Fruit fly (Drosophila melanogaster) whole organism, embryonic: Measurements from ENCODE around the gene Aasdh.

Experiments used
- Abd-B ChIP-seq: fragments of 200-800 bp; sonication (Bioruptor generic); optimal IDR thresholded peaks from 2 replicates; lab custom pipeline; 2018; ENCODE audit warnings: missing biosample characterization, mild to moderate bottlenecking, missing genetic modification characterization, moderate library complexity
- CG11456 ChIP-seq: fragments of 200-800 bp; sonication (Bioruptor generic); IDR thresholded peaks from 3 replicates; pipeline ENCODE4 v1.3.6; 2022; ENCODE audit warnings: missing biosample characterization, missing genetic modification characterization
- CG12071 ChIP-seq: fragments of 200-800 bp; sonication (Bioruptor generic); optimal IDR thresholded peaks from 3 replicates; lab custom pipeline; 2018; ENCODE audit warnings: missing biosample characterization, mild to moderate bottlenecking, missing genetic modification characterization
- CG12744 ChIP-seq: fragments of 200-800 bp; sonication (Bioruptor generic); optimal IDR thresholded peaks from 2 replicates; lab custom pipeline; 2016; ENCODE audit warnings: missing biosample characterization, missing genetic modification characterization
- CG13424 ChIP-seq: fragments of 200-800 bp; sonication (Bioruptor generic); optimal IDR thresholded peaks from 2 replicates; lab custom pipeline; 2019; ENCODE audit warnings: missing biosample characterization, mild to moderate bottlenecking, missing genetic modification characterization, moderate library complexity
- CG13775 ChIP-seq: fragments of 200-800 bp; sonication (Bioruptor generic); optimal IDR thresholded peaks from 3 replicates; lab custom pipeline; 2017; ENCODE audit warnings: missing biosample characterization, mild to moderate bottlenecking, missing genetic modification characterization
- CG13894 ChIP-seq: fragments of 200-800 bp; sonication (Bioruptor generic); optimal IDR thresholded peaks from 3 replicates; lab custom pipeline; 2018; ENCODE audit warnings: missing biosample characterization, mild to moderate bottlenecking, missing genetic modification characterization, moderate library complexity
- CG14860 ChIP-seq: fragments of 200-800 bp; sonication (Bioruptor generic); IDR thresholded peaks from 3 replicates; pipeline ENCODE4 v1.3.6; 2022; ENCODE audit warnings: missing biosample characterization, missing genetic modification characterization; ENCODE audit not compliant: partially characterized antibody
- CG15073 ChIP-seq: fragments of 200-800 bp; sonication (Bioruptor generic); optimal IDR thresholded peaks from 2 replicates; lab custom pipeline; 2016; ENCODE audit warnings: missing biosample characterization, missing genetic modification characterization
- CG2199 ChIP-seq: fragments of 200-800 bp; sonication (Bioruptor generic); IDR thresholded peaks from 3 replicates; pipeline ENCODE4 v1.3.6; 2022; ENCODE audit warnings: missing biosample characterization, missing genetic modification characterization
- CG9437 ChIP-seq: fragments of 200-800 bp; sonication (Bioruptor generic); optimal IDR thresholded peaks from 2 replicates; lab custom pipeline; 2018; ENCODE audit warnings: missing biosample characterization, mild to moderate bottlenecking, missing genetic modification characterization
- CG9932 ChIP-seq: fragments of 200-800 bp; sonication (Bioruptor generic); IDR thresholded peaks from 2 replicates; pipeline ENCODE4 v1.3.6; 2022; ENCODE audit warnings: missing biosample characterization, missing genetic modification characterization
- D ChIP-seq, 2 experiments: fragments of 200-800 bp in 1 of 2; fragments of >200 bp in 1 of 2; sonication (Bioruptor generic) in 1 of 2; optimal IDR thresholded peaks; 2 replicates in 1 of 2; 3 replicates in 1 of 2; lab custom pipeline; 2017; ENCODE audit warnings: mild to moderate bottlenecking in 1 of 2, missing biosample characterization in 1 of 2, missing genetic modification characterization in 1 of 2, missing genetic modification reagents in 1 of 2
- Deaf1 ChIP-seq: fragments of 200-800 bp; optimal IDR thresholded peaks from 3 replicates; lab custom pipeline; 2019; ENCODE audit warnings: missing biosample characterization, mild to moderate bottlenecking, missing genetic modification characterization, moderate library complexity
- Ets65A ChIP-seq: fragments of 200-800 bp; sonication (Bioruptor generic); peaks from one replicate; lab custom pipeline; 2016; ENCODE audit warnings: missing biosample characterization, missing genetic modification characterization
- GATAe ChIP-seq: fragments of 200-800 bp; sonication (Bioruptor generic); conservative IDR thresholded peaks from 2 replicates; pipeline ENCODE4 v1.3.6; 2022; ENCODE audit warnings: missing biosample characterization, missing genetic modification characterization
- MTF-1 ChIP-seq: fragments of 200-800 bp; sonication (Bioruptor generic); optimal IDR thresholded peaks from 2 replicates; lab custom pipeline; 2018; ENCODE audit warnings: missing biosample characterization, mild to moderate bottlenecking, missing genetic modification characterization, borderline replicate concordance
- Med ChIP-seq: fragments of 200-800 bp; sonication (Bioruptor generic); peaks from one replicate; lab custom pipeline; 2016; ENCODE audit warnings: missing biosample characterization, missing genetic modification characterization, mild to moderate bottlenecking, inconsistent platforms, moderate library complexity
- NFAT ChIP-seq: fragments of 200-800 bp; sonication (Bioruptor generic); IDR thresholded peaks from 2 replicates; pipeline ENCODE4 v1.3.6; 2022; ENCODE audit warnings: missing biosample characterization, missing genetic modification characterization
- NfI ChIP-seq: fragments of 200-800 bp; sonication (Bioruptor generic); optimal IDR thresholded peaks from 3 replicates; lab custom pipeline; 2018; ENCODE audit warnings: missing biosample characterization, mild to moderate bottlenecking, missing genetic modification characterization, moderate library complexity
- Ptx1 ChIP-seq: fragments of 200-800 bp; sonication (Bioruptor generic); IDR thresholded peaks from 2 replicates; pipeline ENCODE4 v1.3.6; 2022; ENCODE audit warnings: missing biosample characterization, missing genetic modification characterization
- Rfx ChIP-seq: fragments of 200-800 bp; sonication (Bioruptor generic); IDR thresholded peaks from 2 replicates; pipeline ENCODE4 v1.3.6; 2022; ENCODE audit warnings: missing biosample characterization, missing genetic modification characterization
- Trl ChIP-seq, 3 experiments: fragments of >200 bp in 2 of 3; fragments of 200-800 bp in 1 of 3; sonication (Bioruptor generic) in 1 of 3; optimal IDR thresholded peaks; 2 replicates in 1 of 3; 3 replicates in 2 of 3; lab custom pipeline; 2016 to 2017; ENCODE audit warnings: missing biosample characterization in 1 of 3, missing genetic modification characterization in 1 of 3
- amos ChIP-seq: fragments of 200-800 bp; sonication (Bioruptor generic); IDR thresholded peaks from 2 replicates; pipeline ENCODE4 v1.3.6; 2022; ENCODE audit warnings: missing biosample characterization, missing genetic modification characterization; ENCODE audit not compliant: partially characterized antibody
- ap ChIP-seq: fragments of 200-800 bp; sonication (Bioruptor generic); IDR thresholded peaks from 2 replicates; pipeline ENCODE4 v1.3.6; 2022; ENCODE audit warnings: missing biosample characterization, missing genetic modification characterization
- caup ChIP-seq: fragments of 200-800 bp; sonication (Bioruptor generic); optimal IDR thresholded peaks from 3 replicates; lab custom pipeline; 2017; ENCODE audit warnings: missing biosample characterization, mild to moderate bottlenecking, missing genetic modification characterization, moderate library complexity; ENCODE audit not compliant: severe bottlenecking
- cwo ChIP-seq: fragments of 200-800 bp; sonication (Bioruptor generic); optimal IDR thresholded peaks from 3 replicates; lab custom pipeline; 2017; ENCODE audit warnings: missing biosample characterization, missing genetic modification characterization, mild to moderate bottlenecking, moderate library complexity, missing genetic modification reagents
- ind ChIP-seq: fragments of 200-800 bp; sonication (Bioruptor generic); optimal IDR thresholded peaks from 3 replicates; lab custom pipeline; 2016; ENCODE audit warnings: missing biosample characterization, missing genetic modification characterization
- nerfin-1 ChIP-seq: fragments of 200-800 bp; sonication (Bioruptor generic); optimal IDR thresholded peaks from 3 replicates; lab custom pipeline; 2019; ENCODE audit warnings: missing biosample characterization, mild to moderate bottlenecking, missing genetic modification characterization, moderate library complexity
- odd ChIP-seq: fragments of 200-800 bp; sonication (Bioruptor generic); optimal IDR thresholded peaks from 2 replicates; lab custom pipeline; 2017; ENCODE audit warnings: missing biosample characterization, mild to moderate bottlenecking, missing genetic modification characterization
- pho ChIP-seq: fragments of 200-800 bp; sonication (Bioruptor generic); optimal IDR thresholded peaks from 2 replicates; lab custom pipeline; 2016; ENCODE audit warnings: missing biosample characterization, missing genetic modification characterization
- pros ChIP-seq: fragments of 200-800 bp; sonication (Bioruptor generic); optimal IDR thresholded peaks from 3 replicates; lab custom pipeline; 2019; ENCODE audit warnings: missing biosample characterization, mild to moderate bottlenecking, missing genetic modification characterization, moderate library complexity
- psq ChIP-seq: fragments of 200-800 bp; sonication (Bioruptor generic); optimal IDR thresholded peaks from 2 replicates; lab custom pipeline; 2017; ENCODE audit warnings: missing biosample characterization, missing genetic modification characterization
- sens ChIP-seq: fragments of 200-800 bp; sonication (Bioruptor generic); peaks from one replicate; lab custom pipeline; 2016; ENCODE audit warnings: missing biosample characterization, missing genetic modification characterization
- seq ChIP-seq: fragments of 200-800 bp; sonication (Bioruptor generic); IDR thresholded peaks from 2 replicates; pipeline ENCODE4 v1.3.6; 2022; ENCODE audit warnings: missing biosample characterization, missing genetic modification characterization
- sna ChIP-seq: fragments of 200-800 bp; sonication (Bioruptor generic); IDR thresholded peaks from 2 replicates; pipeline ENCODE4 v1.3.6; 2022; ENCODE audit warnings: missing biosample characterization, missing genetic modification characterization; ENCODE audit not compliant: partially characterized antibody
- sob ChIP-seq: fragments of 200-800 bp; sonication (Bioruptor generic); IDR thresholded peaks from 2 replicates; pipeline ENCODE4 v1.3.6; 2022; ENCODE audit warnings: missing biosample characterization, missing genetic modification characterization
- tgo ChIP-seq: fragments of 200-800 bp; sonication (Bioruptor generic); IDR thresholded peaks from 3 replicates; pipeline ENCODE4 v1.3.6; 2022; ENCODE audit warnings: missing biosample characterization, missing genetic modification characterization
- trem ChIP-seq: fragments of 200-800 bp; optimal IDR thresholded peaks from 3 replicates; lab custom pipeline; 2019; ENCODE audit warnings: missing biosample characterization, mild to moderate bottlenecking, missing genetic modification characterization, moderate library complexity
- z ChIP-seq: fragments of 200-800 bp; sonication (Bioruptor generic); IDR thresholded peaks from 3 replicates; pipeline ENCODE4 v1.3.6; 2022; ENCODE audit warnings: missing biosample characterization, missing genetic modification characterization

Aasdh gene

DNA sequence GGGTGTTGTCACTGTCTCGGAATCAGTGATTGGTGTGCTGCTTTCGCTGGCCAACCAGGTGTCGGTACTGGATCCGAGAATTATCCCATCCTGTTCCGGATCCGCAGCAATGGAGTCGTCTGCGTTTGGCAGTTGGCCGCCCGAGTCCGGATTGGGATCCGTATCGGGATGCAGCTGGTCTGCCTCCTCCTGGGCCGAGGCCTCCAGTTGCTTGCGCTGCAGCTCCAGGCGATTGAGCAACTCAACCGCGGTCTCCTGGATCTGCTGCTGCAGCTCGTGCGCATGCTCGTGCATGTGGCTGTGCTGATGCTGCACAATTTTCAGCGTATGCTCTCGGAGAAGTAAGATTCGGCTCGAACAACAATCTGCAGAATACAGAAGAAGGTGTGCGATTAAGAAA is 17.2 kb downstream of the Aasdh start (continued):
- TF ChIP-seq CG13775 (GFP tag; lab: Kevin White, UChicago) (no peak), caup (GFP tag; lab: Kevin White, UChicago) (no peak), cwo (GFP tag; lab: Kevin White, UChicago) (no peak), CG13424 (no peak), sna (GFP tag; lab: Robert Waterston, UW) (no peak), Ets65A (GFP tag; lab: Kevin White, UChicago) (peak; percentile 91), sob (GFP tag; lab: Robert Waterston, UW) (0 out of 2 replicates have a peak, but pooled peaks have one; percentile 12)

DNA sequence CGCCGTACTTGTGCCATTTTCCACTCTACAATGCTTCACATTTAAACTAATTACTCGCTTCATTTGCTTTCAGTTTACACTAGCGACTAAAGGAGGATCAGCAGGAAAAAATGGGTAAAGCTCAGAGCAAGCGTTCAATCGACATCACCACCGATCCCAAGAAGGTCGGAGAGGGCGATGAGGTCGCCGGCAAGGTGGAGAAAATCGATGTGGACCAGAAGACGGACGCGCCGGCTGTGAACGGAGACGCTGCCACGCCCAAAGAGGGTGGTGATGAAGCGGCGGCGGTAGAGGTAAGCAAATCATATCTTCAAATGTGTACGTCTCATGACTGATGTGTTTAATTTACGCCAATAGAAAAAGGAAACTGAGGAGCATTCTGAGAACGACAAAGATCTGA is 22.6 kb downstream of the Aasdh start:
- TF ChIP-seq Med (GFP tag; lab: Kevin White, UChicago): peak; percentile 63
- TF ChIP-seq ind (GFP tag; lab: Kevin White, UChicago): no peak
- no peak for TF ChIP-seq pho
- TF ChIP-seq NfI (GFP tag; lab: Kevin White, UChicago): no peak

DNA sequence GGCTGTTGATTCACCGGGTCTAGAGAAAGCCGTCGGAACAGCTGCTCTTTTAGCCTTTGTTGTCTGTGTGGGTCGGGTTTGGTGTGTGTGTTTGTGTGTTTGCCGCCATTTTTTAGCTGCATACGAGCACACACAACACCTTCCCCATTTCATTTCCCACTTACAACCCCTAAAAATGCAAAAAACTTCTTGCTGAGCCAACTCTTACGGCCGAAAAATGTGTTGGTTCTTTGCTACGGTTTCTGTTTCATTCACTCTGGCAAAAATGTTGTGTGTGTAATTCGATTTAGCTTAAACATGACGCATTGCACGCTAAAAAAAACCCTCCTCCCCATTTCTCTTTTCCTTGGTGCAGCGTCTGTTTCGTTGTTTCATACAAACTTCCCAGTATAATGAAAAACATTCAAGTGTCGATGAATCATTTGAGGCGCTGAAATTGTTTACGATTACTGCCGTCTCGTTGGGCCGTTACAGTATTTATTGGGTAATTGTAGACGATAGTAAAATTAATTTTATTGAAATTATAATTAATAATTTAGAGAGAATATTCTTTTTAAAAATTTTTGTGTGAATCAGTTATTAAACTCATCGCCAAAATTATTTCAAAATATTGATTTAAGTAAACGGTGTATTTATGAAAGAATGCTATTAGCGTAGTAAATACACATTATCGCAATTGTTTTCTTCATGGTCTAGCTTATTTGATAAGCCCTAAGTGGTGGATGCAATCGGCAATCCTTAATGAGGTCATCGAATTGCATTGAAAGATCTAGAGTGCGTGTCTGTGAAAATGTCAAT is 23.2 kb downstream of the Aasdh start:
- no peak for TF ChIP-seq tgo (GFP tag; lab: Robert Waterston, UW)
- no peak for TF ChIP-seq GATAe (GFP tag; lab: Robert Waterston, UW)
- TF ChIP-seq pros: peak; percentile 60
- TF ChIP-seq amos (GFP tag; lab: Robert Waterston, UW): no peak
- 0 out of 3 replicates have a peak, but pooled peaks have one; percentile 21 for TF ChIP-seq CG11456 (GFP tag; lab: Robert Waterston, UW)
- 0 out of 3 replicates have a peak, but pooled peaks have one; percentile 39 for TF ChIP-seq CG2199 (GFP tag; lab: Robert Waterston, UW)

DNA sequence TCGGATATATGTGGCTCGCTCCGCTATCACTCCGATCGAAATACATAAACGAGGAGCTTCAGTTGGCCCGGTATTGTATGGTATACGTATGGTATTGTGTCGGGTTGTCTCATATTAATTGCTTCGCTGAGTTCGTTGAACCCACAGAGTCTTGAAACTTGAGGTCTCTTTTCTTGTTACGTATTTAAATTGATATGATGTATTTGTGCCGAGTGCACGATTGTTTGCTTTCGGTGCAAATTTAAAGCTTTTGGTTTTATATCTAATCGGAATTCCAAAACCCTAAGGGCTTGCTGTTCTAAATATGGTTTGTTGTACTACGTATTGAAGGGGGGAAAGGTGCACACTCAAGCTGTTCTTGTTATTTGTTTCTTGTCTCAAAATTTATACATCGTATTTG is 24.2 kb downstream of the Aasdh start:
- TF ChIP-seq CG12744: no peak
- TF ChIP-seq Med (GFP tag; lab: Kevin White, UChicago): peak; percentile 31
- no peak for TF ChIP-seq MTF-1
- no peak for TF ChIP-seq Ptx1 (GFP tag; lab: Robert Waterston, UW)
- TF ChIP-seq sens (GFP tag; lab: Kevin White, UChicago): peak; percentile 12
- TF ChIP-seq Abd-B (GFP tag; lab: Kevin White, UChicago): no peak
- TF ChIP-seq Trl (optimal IDR thresholded peaks at IDR 0.05; lab: Kevin White, UChicago): peak in 1 of 2 experiments; percentile 15
- TF ChIP-seq Trl (GFP tag; optimal IDR thresholded peaks at IDR 0.05; lab: Kevin White, UChicago): no peak

DNA sequence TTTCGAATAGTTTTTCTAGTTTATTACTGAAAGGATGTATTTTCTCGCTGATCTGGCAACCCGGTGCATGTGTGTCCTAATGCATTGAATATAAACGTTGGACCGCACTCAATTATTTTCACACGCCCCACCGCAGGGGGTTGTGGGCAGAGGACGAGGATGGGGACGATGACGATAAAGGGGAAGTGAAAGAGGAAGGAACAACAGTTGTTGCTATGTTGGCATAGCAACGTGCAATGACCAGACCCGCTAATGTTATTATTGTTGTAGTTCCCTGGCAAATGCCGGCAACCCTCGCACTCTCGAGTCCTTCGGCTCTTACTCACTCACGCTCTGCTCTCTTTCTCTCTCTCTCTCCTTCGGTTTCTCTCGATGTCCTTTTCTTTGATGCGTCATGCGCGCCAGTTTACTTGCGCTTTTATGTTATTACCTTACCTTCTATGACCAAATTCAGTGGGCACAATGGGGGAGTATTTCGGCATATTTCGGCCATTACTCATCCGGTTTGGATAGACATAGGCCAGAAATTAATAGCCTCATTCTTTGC is 24.6 kb downstream of the Aasdh start:
- TF ChIP-seq seq: peak; percentile 14; the same call in 1 of the 2 replicates
- TF ChIP-seq CG13894 (tag; lab: Kevin White, UChicago): peak; percentile 87
- TF ChIP-seq trem (tag; lab: Kevin White, UChicago): peak; percentile 16
- TF ChIP-seq ap (GFP tag; lab: Robert Waterston, UW): 0 out of 2 replicates have a peak, but pooled peaks have one; percentile 11
- TF ChIP-seq sens (GFP tag; lab: Kevin White, UChicago): peak; percentile 44
- TF ChIP-seq CG9437: no peak
- TF ChIP-seq odd (GFP tag; lab: Kevin White, UChicago): no peak
- 0 out of 2 replicates have a peak, but pooled peaks have one; percentile 3 for TF ChIP-seq NFAT (GFP tag; lab: Robert Waterston, UW)
- no peak for TF ChIP-seq CG12071
- TF ChIP-seq D (optimal IDR thresholded peaks at IDR 0.05; lab: Kevin White, UChicago): peak; percentile 19
- no peak for TF ChIP-seq D (GFP tag; optimal IDR thresholded peaks at IDR 0.05; lab: Kevin White, UChicago)
- no peak for TF ChIP-seq CG15073 (GFP tag; lab: Kevin White, UChicago)
- TF ChIP-seq CG14860 (GFP tag; lab: Robert Waterston, UW): no peak
- TF ChIP-seq nerfin-1 (tag; lab: Kevin White, UChicago): peak; percentile 55
- peak; percentile 6 for TF ChIP-seq psq
- TF ChIP-seq z (GFP tag; lab: Robert Waterston, UW): peak; percentile 44; the same call in 1 of the 3 replicates
- peak; percentile 71 to 73 for TF ChIP-seq Trl (optimal IDR thresholded peaks at IDR 0.05; lab: Kevin White, UChicago)
- no peak for TF ChIP-seq Trl (GFP tag; optimal IDR thresholded peaks at IDR 0.05; lab: Kevin White, UChicago)
- no peak for TF ChIP-seq CG9932 (GFP tag; lab: Robert Waterston, UW)
- TF ChIP-seq Rfx: peak; percentile 76
- peak; percentile 45 for TF ChIP-seq Deaf1 (tag; lab: Kevin White, UChicago)
